Worm (Caenorhabditis elegans) whole organism, young adult: ENCODE measurements around the gene trxr-1.

Source experiments
- B0261.1 ChIP-seq: sonication (generic microtip); optimal IDR thresholded peaks from 2 replicates; lab custom pipeline; 2016; ENCODE audit warnings: mild to moderate bottlenecking, missing genetic modification characterization, moderate library complexity, missing compliant biosample characterization
- B0336.3 ChIP-seq: fragments of 200-800 bp; sonication (Bioruptor generic); IDR thresholded peaks from 2 replicates; pipeline ENCODE4 v1.3.6; 2022; ENCODE audit warnings: missing genetic modification characterization, missing compliant biosample characterization
- F33H1.4 ChIP-seq: fragments of 200-800 bp; sonication (Bioruptor generic); IDR thresholded peaks from 2 replicates; pipeline ENCODE4 v1.3.6; 2022; ENCODE audit warnings: missing genetic modification reagents, missing genetic modification characterization, missing compliant biosample characterization
- F37B4.10 ChIP-seq: fragments of 200-800 bp; sonication (Bioruptor generic); IDR thresholded peaks from 2 replicates; pipeline ENCODE4 v1.3.6; 2022; ENCODE audit warnings: missing genetic modification characterization, missing compliant biosample characterization
- F55B11.4 ChIP-seq: sonication (generic microtip); optimal IDR thresholded peaks from 2 replicates; lab custom pipeline; 2016; ENCODE audit warnings: missing compliant biosample characterization, missing genetic modification characterization, borderline replicate concordance; ENCODE audit not compliant: insufficient read depth
- F57A8.1 ChIP-seq: fragments of 200-800 bp; sonication (Bioruptor generic); optimal IDR thresholded peaks from 2 replicates; lab custom pipeline; 2018; ENCODE audit warnings: mild to moderate bottlenecking, missing genetic modification characterization, moderate library complexity, missing compliant biosample characterization
- F57C9.4 ChIP-seq: sonication (generic microtip); optimal IDR thresholded peaks from 2 replicates; lab custom pipeline; 2017; ENCODE audit warnings: mild to moderate bottlenecking, missing genetic modification characterization, missing compliant biosample characterization
- T07F8.4 ChIP-seq: sonication (generic microtip); optimal IDR thresholded peaks from 2 replicates; lab custom pipeline; 2016; ENCODE audit warnings: mild to moderate bottlenecking, missing genetic modification characterization, moderate library complexity, missing compliant biosample characterization
- T26A5.8 ChIP-seq: sonication (generic microtip); optimal IDR thresholded peaks from 2 replicates; lab custom pipeline; 2016; ENCODE audit warnings: missing genetic modification characterization, missing compliant biosample characterization
- Y79H2A.3 ChIP-seq: fragments of 200-800 bp; sonication (Bioruptor generic); conservative IDR thresholded peaks from 2 replicates; pipeline ENCODE4 v1.3.6; 2022; ENCODE audit warnings: missing genetic modification reagents, missing genetic modification characterization, missing compliant biosample characterization
- ZK185.1 ChIP-seq: sonication (generic microtip); optimal IDR thresholded peaks from 2 replicates; lab custom pipeline; 2016; ENCODE audit warnings: mild to moderate bottlenecking, missing genetic modification characterization, missing compliant biosample characterization; ENCODE audit not compliant: poor library complexity, severe bottlenecking
- athp-1 ChIP-seq: sonication (generic microtip); optimal IDR thresholded peaks from 2 replicates; lab custom pipeline; 2017; ENCODE audit warnings: mild to moderate bottlenecking, missing genetic modification characterization, missing compliant biosample characterization
- attf-6 ChIP-seq: fragments of 200-800 bp; sonication (Bioruptor generic); IDR thresholded peaks from 2 replicates; pipeline ENCODE4 v1.3.6; 2022; ENCODE audit warnings: missing genetic modification reagents, missing genetic modification characterization, missing compliant biosample characterization
- cebp-2 ChIP-seq: fragments of 200-800 bp; sonication (Bioruptor generic); IDR thresholded peaks from 2 replicates; pipeline ENCODE4 v1.3.6; 2022; ENCODE audit warnings: missing genetic modification characterization, missing compliant biosample characterization
- ceh-100 ChIP-seq: fragments of 200-800 bp; sonication (Bioruptor generic); IDR thresholded peaks from 2 replicates; pipeline ENCODE4 v1.3.6; 2022; ENCODE audit warnings: missing genetic modification reagents, missing genetic modification characterization, missing compliant biosample characterization
- ceh-58 ChIP-seq: fragments of 200-800 bp; sonication (Bioruptor generic); IDR thresholded peaks from 2 replicates; pipeline ENCODE4 v1.3.6; 2022; ENCODE audit warnings: missing genetic modification characterization, missing compliant biosample characterization
- chd-7 ChIP-seq: sonication (generic microtip); optimal IDR thresholded peaks from 2 replicates; lab custom pipeline; 2016; ENCODE audit warnings: mild to moderate bottlenecking, missing genetic modification characterization, moderate library complexity, missing compliant biosample characterization
- die-1 ChIP-seq: sonication (generic microtip); optimal IDR thresholded peaks from 2 replicates; lab custom pipeline; 2016; ENCODE audit warnings: missing genotype, mild to moderate bottlenecking, missing genetic modification characterization, missing compliant biosample characterization
- egl-44 ChIP-seq: fragments of 200-800 bp; sonication (Bioruptor generic); IDR thresholded peaks from 2 replicates; pipeline ENCODE4 v1.3.6; 2022; ENCODE audit warnings: missing genetic modification reagents, missing genetic modification characterization, missing compliant biosample characterization
- lin-35 ChIP-seq, 3 experiments: fragments of 150-350 bp in 2 of 3; sonication (generic microtip) in 1 of 3; optimal IDR thresholded peaks; 2 replicates each; lab custom pipeline; 2014 to 2018; ENCODE audit warnings: missing biosample characterization in 3 of 3, missing genetic modification characterization in 3 of 3, missing genetic modification reagents in 3 of 3
- lin-54 ChIP-seq: fragments of 200-800 bp; sonication (Bioruptor generic); optimal IDR thresholded peaks from 2 replicates; lab custom pipeline; 2018; ENCODE audit warnings: mild to moderate bottlenecking, missing genetic modification characterization, missing compliant biosample characterization
- mcd-1 ChIP-seq: fragments of 200-800 bp; sonication (Bioruptor generic); IDR thresholded peaks from 2 replicates; pipeline ENCODE4 v1.3.6; 2022; ENCODE audit warnings: missing genetic modification reagents, missing genetic modification characterization, missing compliant biosample characterization
- mel-28 ChIP-seq: sonication (generic microtip); optimal IDR thresholded peaks from 2 replicates; lab custom pipeline; 2016; ENCODE audit warnings: borderline replicate concordance, mild to moderate bottlenecking, missing genetic modification characterization, missing compliant biosample characterization
- nfya-1 ChIP-seq: sonication (generic microtip); optimal IDR thresholded peaks from 2 replicates; lab custom pipeline; 2017; ENCODE audit warnings: antibody characterized with exemption, missing compliant biosample characterization, missing genetic modification characterization, borderline replicate concordance; ENCODE audit not compliant: insufficient read depth
- nhr-27 ChIP-seq: fragments of 200-800 bp; sonication (Bioruptor generic); optimal IDR thresholded peaks from 2 replicates; lab custom pipeline; 2018; ENCODE audit warnings: mild to moderate bottlenecking, missing genetic modification characterization, moderate library complexity, missing compliant biosample characterization
- nhr-90 ChIP-seq: sonication (generic microtip); optimal IDR thresholded peaks from 2 replicates; lab custom pipeline; 2016; ENCODE audit warnings: missing genotype, mild to moderate bottlenecking, missing genetic modification characterization, missing compliant biosample characterization
- pha-4 ChIP-seq: fragments of 150-350 bp; sonication (generic microtip); optimal IDR thresholded peaks from 2 replicates; lab custom pipeline; 2014; ENCODE audit warnings: missing biosample characterization, missing genetic modification reagents, missing genetic modification characterization
- rec-8 ChIP-seq, 2 experiments: sonication (generic microtip); optimal IDR thresholded peaks; 2 replicates each; lab custom pipeline; 2016; ENCODE audit warnings: mild to moderate bottlenecking in 2 of 2, missing genetic modification characterization in 2 of 2, missing genetic modification reagents in 2 of 2, missing genotype in 2 of 2, missing biosample characterization in 1 of 2, missing compliant biosample characterization in 1 of 2, moderate library complexity in 1 of 2
- rpc-1 ChIP-seq, 2 experiments: fragments of 150-350 bp in 1 of 2; sonication (generic microtip) in 1 of 2; optimal IDR thresholded peaks; 2 replicates each; lab custom pipeline; 2014 to 2018; ENCODE audit warnings: missing biosample characterization in 1 of 2, missing genetic modification characterization in 1 of 2, missing genetic modification reagents in 1 of 2, missing genotype in 1 of 2
- sdz-38 ChIP-seq: sonication (generic microtip); optimal IDR thresholded peaks from 2 replicates; lab custom pipeline; 2016; ENCODE audit warnings: missing genotype, missing genetic modification characterization, missing compliant biosample characterization
- snpc-1.1 ChIP-seq: sonication (generic microtip); optimal IDR thresholded peaks from 2 replicates; lab custom pipeline; 2017; ENCODE audit warnings: missing genetic modification characterization, mild to moderate bottlenecking, missing compliant biosample characterization, antibody characterized with exemption, moderate library complexity, missing genotype, missing genetic modification reagents; ENCODE audit not compliant: insufficient read depth
- snpc-1.3 ChIP-seq: sonication (generic microtip); optimal IDR thresholded peaks from 2 replicates; lab custom pipeline; 2017; ENCODE audit warnings: missing genetic modification characterization, mild to moderate bottlenecking, missing compliant biosample characterization, antibody characterized with exemption, moderate library complexity, missing genotype, missing genetic modification reagents; ENCODE audit not compliant: insufficient read depth
- snpc-4 ChIP-seq, 5 experiments: fragments of 150-350 bp in 1 of 5; sonication (generic microtip) in 4 of 5; optimal IDR thresholded peaks; 2 replicates each; lab custom pipeline; 2014 to 2018; ENCODE audit warnings: missing genetic modification characterization in 5 of 5, missing biosample characterization in 3 of 5, antibody characterized with exemption in 2 of 5, mild to moderate bottlenecking in 2 of 5, missing compliant biosample characterization in 2 of 5, missing genotype in 2 of 5, moderate library complexity in 2 of 5, missing genetic modification reagents in 1 of 5
- tbp1 ChIP-seq: fragments of 200-800 bp; sonication (Bioruptor generic); optimal IDR thresholded peaks from 2 replicates; lab custom pipeline; 2018; ENCODE audit warnings: mild to moderate bottlenecking, missing genetic modification characterization, missing compliant biosample characterization
- unc-130 ChIP-seq: sonication (generic microtip); optimal IDR thresholded peaks from 2 replicates; lab custom pipeline; 2016; ENCODE audit warnings: missing genetic modification reagents, missing genetic modification characterization, missing compliant biosample characterization
- unc-62 ChIP-seq: fragments of 150-350 bp; optimal IDR thresholded peaks from 2 replicates; lab custom pipeline; 2014; ENCODE audit warnings: missing biosample characterization, missing genetic modification reagents, missing genetic modification characterization
- ztf-26 ChIP-seq: sonication (generic microtip); optimal IDR thresholded peaks from 2 replicates; lab custom pipeline; 2017; ENCODE audit warnings: missing genetic modification characterization, missing compliant biosample characterization

The trxr-1 gene

ce11 chrIV:7043430-7043829, 31.7 kb downstream of the trxr-1 start (continued):
- TF ChIP-seq ztf-26 (tag; lab: Kevin White, UChicago) (no peak), sdz-38 (tag; lab: Kevin White, UChicago) (no peak), nhr-90 (tag; lab: Kevin White, UChicago) (no peak), ceh-58 (GFP tag; lab: Robert Waterston, UW) (peak; percentile 79; the same call in 1 of the 2 replicates), unc-62 (GFP tag; lab: Kevin White, UChicago) (no peak), snpc-4 (GFP tag; optimal IDR thresholded peaks at IDR 0.05; lab: Kevin White, UChicago) (no peak), snpc-4 (tag; optimal IDR thresholded peaks at IDR 0.05; lab: Kevin White, UChicago) (peak in 3 of 4 experiments; percentile 32 to 74 (median 40)), Y79H2A.3 (GFP tag; lab: Robert Waterston, UW) (peak; percentile 58; the same call in 1 of the 2 replicates), chd-7 (tag; lab: Kevin White, UChicago) (peak; percentile 72), lin-54 (GFP tag; lab: Kevin White, UChicago) (peak; percentile 74), ZK185.1 (no peak), F57C9.4 (tag; lab: Kevin White, UChicago) (peak; percentile 3), athp-1 (tag; lab: Kevin White, UChicago) (peak; percentile 55), F55B11.4 (tag; lab: Kevin White, UChicago) (no peak), T07F8.4 (no peak), snpc-1.3 (tag; lab: Kevin White, UChicago) (no peak), pha-4 (no peak), F37B4.10 (no peak), B0261.1 (peak; percentile 6), T26A5.8 (peak; percentile 51), lin-35 (GFP tag; optimal IDR thresholded peaks at IDR 0.05; lab: Kevin White, UChicago) (peak in 1 of 3 experiments; percentile 4), rpc-1 (optimal IDR thresholded peaks at IDR 0.05; lab: Kevin White, UChicago) (no peak), rpc-1 (tag; optimal IDR thresholded peaks at IDR 0.05; lab: Kevin White, UChicago) (no peak), nhr-27 (tag; lab: Kevin White, UChicago) (no peak), F57A8.1 (GFP tag; lab: Kevin White, UChicago) (no peak), mcd-1 (no peak), cebp-2 (GFP tag; lab: Robert Waterston, UW) (0 out of 2 replicates have a peak, but pooled peaks have one; percentile 70), snpc-1.1 (tag; lab: Kevin White, UChicago) (peak; percentile 59), nfya-1 (no peak), rec-8 (tag; optimal IDR thresholded peaks at IDR 0.05; lab: Kevin White, UChicago) (peak; percentile 30 to 60), attf-6 (GFP tag; lab: Robert Waterston, UW) (peak; percentile 83), F33H1.4 (GFP tag; lab: Robert Waterston, UW) (peak; percentile 50), die-1 (tag; lab: Kevin White, UChicago) (peak; percentile 28), ceh-100 (GFP tag; lab: Robert Waterston, UW) (peak; percentile 66; the same call in 1 of the 2 replicates), mel-28 (no peak), egl-44 (no peak), tbp1 (peak; percentile 35), unc-130 (GFP tag; lab: Kevin White, UChicago) (peak; percentile 92), B0336.3 (GFP tag; lab: Robert Waterston, UW) (peak; percentile 93)
- TF ChIP-seq, all 124 proteins: peak for 56
